Worm (Caenorhabditis elegans): Measurements from ENCODE around the gene rnr-2.

The rnr-2 gene

DNA sequence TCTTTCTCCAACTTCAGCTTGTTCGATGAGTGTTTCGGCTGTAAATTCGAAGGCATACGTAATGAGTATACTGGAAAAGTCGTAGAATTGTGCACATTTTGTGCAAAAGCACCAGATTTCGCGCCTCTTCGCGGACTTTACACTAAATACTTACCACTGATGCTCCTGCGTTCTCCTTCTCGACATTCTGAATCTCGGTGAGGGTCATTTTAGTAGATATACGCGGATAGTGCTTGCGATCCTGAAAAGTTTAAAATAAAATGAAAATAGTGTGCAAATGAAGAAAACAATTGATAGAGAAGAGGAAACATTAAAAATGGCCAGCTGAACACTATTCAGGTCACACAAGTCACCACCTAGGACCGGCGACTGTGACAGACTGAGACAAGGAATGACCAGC, at the start of gene rnr-2:
Gene rnr-2, minus strand, starts transcription at position 241 of the 400 bp plus-strand sequence.
- no peak for TF ChIP-seq nhr-77 (tag; optimal IDR thresholded peaks at IDR 0.05)
- TF ChIP-seq swsn-7 (tag; optimal IDR thresholded peaks at IDR 0.05), result no peak
- TF ChIP-seq efl-1 (optimal IDR thresholded peaks at IDR 0.05), result peak in 1 of 2 experiments; percentile 21
- peak; percentile 45 to 54 for TF ChIP-seq efl-1 (GFP tag; optimal IDR thresholded peaks at IDR 0.05 in 1 of 2)
- TF ChIP-seq unc-130 (tag; optimal IDR thresholded peaks at IDR 0.05), result no peak
- TF ChIP-seq fkh-4 (tag; optimal IDR thresholded peaks at IDR 0.05; ENCODE audit: borderline replicate concordance), result no peak
- no peak for TF ChIP-seq unc-62 (GFP tag; optimal IDR thresholded peaks at IDR 0.05)
- TF ChIP-seq lin-35 (GFP tag; optimal IDR thresholded peaks at IDR 0.05), result peak in 1 of 2 experiments; percentile 17
- TF ChIP-seq nhr-20 (tag; optimal IDR thresholded peaks at IDR 0.05), result no peak
- no peak for TF ChIP-seq aly-2 (tag; optimal IDR thresholded peaks at IDR 0.05)
- no peak for TF ChIP-seq tbx-2 (tag; optimal IDR thresholded peaks at IDR 0.05)
- peak; percentile 27 for TF ChIP-seq rnt-1 (tag; optimal IDR thresholded peaks at IDR 0.05)
- peak in 1 of 3 experiments; percentile 9 for TF ChIP-seq dpl-1 (GFP tag; optimal IDR thresholded peaks at IDR 0.05)
- TF ChIP-seq hlh-4 (tag; optimal IDR thresholded peaks at IDR 0.05), result no peak
- no peak for TF ChIP-seq snu-23 (GFP tag; optimal IDR thresholded peaks at IDR 0.05)
- no peak for TF ChIP-seq jun-1 (tag; optimal IDR thresholded peaks at IDR 0.05)
- peak; percentile 78 for TF ChIP-seq F16B12.6 (tag; optimal IDR thresholded peaks at IDR 0.05)
- no peak for TF ChIP-seq nhr-84 (tag; optimal IDR thresholded peaks at IDR 0.05)
- TF ChIP-seq C34B4.2 (tag; optimal IDR thresholded peaks at IDR 0.05), result no peak
- TF ChIP-seq lsy-2 (tag; optimal IDR thresholded peaks at IDR 0.05), result peak in 1 of 2 experiments; percentile 37
- TF ChIP-seq mep-1 (tag; optimal IDR thresholded peaks at IDR 0.05), result peak; percentile 42
- TF ChIP-seq lin-14 (GFP tag; optimal IDR thresholded peaks at IDR 0.05), result peak; percentile 4
- no peak for TF ChIP-seq skn-1 (tag; optimal IDR thresholded peaks at IDR 0.05)

DNA sequence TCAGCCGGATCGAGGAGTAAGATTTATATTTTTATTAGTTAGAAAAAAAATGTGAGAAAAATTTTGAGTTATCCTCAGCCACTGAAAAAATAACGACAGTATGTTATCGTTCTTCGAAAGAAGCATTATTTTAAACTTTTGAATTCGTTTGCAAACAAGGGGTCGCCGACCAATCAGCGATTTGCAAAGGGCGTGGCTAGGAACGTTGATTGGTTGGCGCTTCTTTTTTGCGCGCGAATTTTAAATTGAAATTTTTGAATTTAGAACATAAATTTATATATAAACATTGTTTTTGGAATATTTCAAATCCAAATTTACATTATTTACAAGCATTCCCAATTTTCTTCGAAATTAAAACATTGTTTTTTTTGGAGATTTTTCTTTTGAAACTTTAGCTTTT, 48.4 kb upstream of the rnr-2 start:
- TF ChIP-seq aly-2 (tag; optimal IDR thresholded peaks at IDR 0.05), result no peak
- TF ChIP-seq efl-1 (optimal IDR thresholded peaks at IDR 0.05), result no peak
- TF ChIP-seq efl-1 (GFP tag; optimal IDR thresholded peaks at IDR 0.05 in 1 of 2), result peak in 1 of 2 experiments; percentile 15

DNA sequence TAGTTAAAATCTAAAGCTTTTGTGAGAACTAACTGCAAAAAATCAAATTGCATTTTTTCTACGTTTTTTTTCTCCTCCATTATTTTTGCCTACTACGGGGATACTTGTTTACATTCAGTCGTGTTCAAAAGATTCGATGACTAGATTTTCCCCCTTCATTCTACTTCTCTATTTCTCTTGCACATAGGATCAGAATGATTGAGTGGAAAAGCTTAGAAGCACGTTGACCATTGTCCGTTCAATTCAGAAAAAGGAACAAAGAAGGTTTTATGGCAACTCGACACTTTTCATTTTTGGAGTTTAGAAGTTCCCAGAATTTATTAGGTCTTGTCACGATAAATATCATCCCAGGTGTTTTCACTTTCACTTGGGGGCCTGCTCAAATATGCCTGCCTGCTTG, 42.5 kb upstream of the rnr-2 start:
- TF ChIP-seq sup-37 (GFP tag; optimal IDR thresholded peaks at IDR 0.05) (no peak), nhr-77 (tag; optimal IDR thresholded peaks at IDR 0.05) (no peak), grh-1 (GFP tag; IDR thresholded peaks at IDR 0.05) (no peak), hlh-17 (GFP tag; optimal IDR thresholded peaks at IDR 0.05; ENCODE audit: borderline replicate concordance) (no peak), fkh-8 (tag; optimal IDR thresholded peaks at IDR 0.05) (no peak), lin-39 (tag; optimal IDR thresholded peaks at IDR 0.05) (no peak), sptf-1 (tag; optimal IDR thresholded peaks at IDR 0.05) (no peak), efl-1 (optimal IDR thresholded peaks at IDR 0.05) (no peak), efl-1 (GFP tag; optimal IDR thresholded peaks at IDR 0.05 in 1 of 2) (no peak), swsn-7 (tag; optimal IDR thresholded peaks at IDR 0.05) (no peak), unc-130 (tag; optimal IDR thresholded peaks at IDR 0.05) (no peak), dsc-1 (tag; optimal IDR thresholded peaks at IDR 0.05) (no peak), nhr-237 (tag; optimal IDR thresholded peaks at IDR 0.05) (no peak), skn-1 (tag; optimal IDR thresholded peaks at IDR 0.05) (no peak)

DNA sequence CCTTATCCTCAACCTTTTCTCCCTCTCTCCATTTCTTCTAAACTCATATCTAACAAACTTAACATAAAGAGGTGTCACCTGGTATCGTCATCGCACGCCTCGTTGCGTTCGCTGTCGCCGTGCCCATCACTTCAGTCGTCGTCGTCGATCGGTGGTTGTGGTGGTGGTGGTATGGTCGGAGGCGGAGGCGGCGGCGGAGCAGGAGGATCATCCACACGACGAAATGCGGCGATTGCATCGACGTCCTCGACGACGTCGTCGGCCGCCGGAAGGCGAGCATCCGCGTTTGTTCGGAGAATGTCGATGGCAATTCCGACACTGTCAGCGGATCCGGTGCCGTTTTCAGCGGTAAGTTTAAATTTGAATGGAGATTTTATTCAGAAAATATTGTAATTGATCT, 39.3 kb upstream of the rnr-2 start:
- TF ChIP-seq fos-1 (tag; optimal IDR thresholded peaks at IDR 0.05) (no peak), isw-1 (GFP tag; IDR thresholded peaks at IDR 0.05) (no peak), ceh-90 (tag; optimal IDR thresholded peaks at IDR 0.05) (no peak), sup-37 (GFP tag; optimal IDR thresholded peaks at IDR 0.05) (no peak)

DNA sequence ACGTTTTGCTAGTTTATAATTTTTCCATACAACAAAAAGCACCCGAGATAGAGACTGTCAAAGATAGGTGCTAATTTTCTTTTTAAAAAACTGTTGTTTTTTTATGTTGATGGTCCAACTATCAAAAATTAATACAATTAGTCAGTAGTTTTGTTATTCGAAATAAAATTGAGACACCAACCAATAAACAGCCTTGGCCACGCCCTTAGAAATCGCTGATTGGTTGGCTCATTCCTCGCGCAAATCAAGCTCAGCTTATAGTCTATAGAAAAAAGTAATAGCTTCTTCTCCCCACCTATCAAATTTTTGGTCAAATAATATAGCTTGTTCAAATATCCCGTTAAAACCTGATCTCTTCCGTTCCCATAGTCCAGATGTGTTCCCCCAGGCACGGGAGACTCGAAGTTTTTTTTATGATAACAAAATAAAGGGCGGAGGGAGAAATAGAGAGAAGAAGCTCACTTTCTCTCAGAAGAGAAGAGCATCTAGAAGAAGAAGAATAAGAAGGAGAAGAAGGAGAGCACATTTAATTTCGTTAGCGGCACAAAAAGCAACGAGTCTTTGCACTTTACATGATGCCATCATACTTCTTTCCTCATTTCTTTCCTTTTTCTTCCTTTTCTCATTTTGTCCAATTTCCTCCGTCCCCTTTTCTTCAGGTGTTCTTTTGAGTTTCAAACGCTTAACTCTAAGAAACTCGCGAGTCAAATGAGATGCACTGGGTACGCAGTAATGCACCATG, 37.3 kb upstream of the rnr-2 start:
- no peak for TF ChIP-seq fkh-4 (tag; optimal IDR thresholded peaks at IDR 0.05; ENCODE audit: borderline replicate concordance)
- no peak for TF ChIP-seq egl-27 (tag; optimal IDR thresholded peaks at IDR 0.05)
- TF ChIP-seq C16A3.4 (tag; optimal IDR thresholded peaks at IDR 0.05), result no peak
- TF ChIP-seq fkh-10 (GFP tag; optimal IDR thresholded peaks at IDR 0.05), result peak; percentile 72
- peak; percentile 56 for TF ChIP-seq ces-1 (GFP tag; optimal IDR thresholded peaks at IDR 0.05)
- TF ChIP-seq lin-14 (GFP tag; optimal IDR thresholded peaks at IDR 0.05), result peak; percentile 60

Data from whole organism, L1 larva.